Fruit fly (Drosophila melanogaster) whole organism, embryonic: ENCODE data around the gene FBXO11.
A peak's percentile ranks its signal among the peaks of the same experiment; 100 is the strongest.

Experiments
- Atf-2 ChIP-seq: fragments of 200-800 bp; sonication (Bioruptor generic); optimal IDR thresholded peaks from 2 replicates; lab custom pipeline; 2016; ENCODE audit warnings: missing biosample characterization, missing genetic modification characterization
- Atf6 ChIP-seq: fragments of 200-800 bp; sonication (Bioruptor generic); IDR thresholded peaks from 2 replicates; pipeline ENCODE4 v1.3.6; 2022; ENCODE audit warnings: missing biosample characterization, missing genetic modification characterization
- Awh ChIP-seq: fragments of 200-800 bp; sonication (Bioruptor generic); IDR thresholded peaks from 2 replicates; pipeline ENCODE4, ENCODE4 v1.3.6; 2022; ENCODE audit warnings: missing biosample characterization, missing genetic modification characterization
- CG10147 ChIP-seq: fragments of 200-800 bp; sonication (Bioruptor generic); optimal IDR thresholded peaks from 2 replicates; lab custom pipeline; 2019; ENCODE audit warnings: missing biosample characterization, mild to moderate bottlenecking, missing genetic modification characterization, moderate library complexity
- CG11696 ChIP-seq: fragments of 200-800 bp; sonication (Bioruptor generic); IDR thresholded peaks from 2 replicates; pipeline ENCODE4 v1.3.6; 2022; ENCODE audit warnings: missing biosample characterization, missing genetic modification characterization
- CG13296 ChIP-seq: fragments of 200-800 bp; sonication (Bioruptor generic); optimal IDR thresholded peaks from 3 replicates; lab custom pipeline; 2018; ENCODE audit warnings: missing biosample characterization, mild to moderate bottlenecking, missing genetic modification characterization
- CG14050 ChIP-seq: fragments of 200-800 bp; sonication (Bioruptor generic); IDR thresholded peaks from 3 replicates; pipeline ENCODE4 v1.3.6; 2022; ENCODE audit warnings: missing biosample characterization, missing genetic modification characterization
- CG16779 ChIP-seq: fragments of 200-800 bp; sonication (Bioruptor generic); IDR thresholded peaks from 2 replicates; pipeline ENCODE4 v1.3.6; 2022; ENCODE audit warnings: missing biosample characterization, missing genetic modification characterization
- CG18599 ChIP-seq: fragments of 200-800 bp; sonication (Bioruptor generic); optimal IDR thresholded peaks from 3 replicates; lab custom pipeline; 2017; ENCODE audit warnings: missing biosample characterization, missing genetic modification characterization, mild to moderate bottlenecking, moderate library complexity, missing genetic modification reagents
- CG2678 ChIP-seq: fragments of 200-800 bp; sonication (Bioruptor generic); optimal IDR thresholded peaks from 3 replicates; lab custom pipeline; 2019; ENCODE audit warnings: missing biosample characterization, mild to moderate bottlenecking, missing genetic modification characterization, moderate library complexity
- CG2889 ChIP-seq: fragments of 200-800 bp; sonication (Bioruptor generic); IDR thresholded peaks from 3 replicates; pipeline ENCODE4 v1.3.6; 2022; ENCODE audit warnings: missing biosample characterization, missing genetic modification characterization
- CG30431 ChIP-seq: fragments of 200-800 bp; sonication (Bioruptor generic); optimal IDR thresholded peaks from 2 replicates; lab custom pipeline; 2017; ENCODE audit warnings: missing biosample characterization, missing genetic modification characterization
- CG31365 ChIP-seq: fragments of 200-800 bp; sonication (Bioruptor generic); optimal IDR thresholded peaks from 2 replicates; lab custom pipeline; 2018; ENCODE audit warnings: missing biosample characterization, mild to moderate bottlenecking, missing genetic modification characterization
- CG31441 ChIP-seq: fragments of 200-800 bp; sonication (Bioruptor generic); IDR thresholded peaks from 2 replicates; pipeline ENCODE4 v1.3.6; 2022; ENCODE audit warnings: missing biosample characterization, missing genetic modification characterization
- CG3163 ChIP-seq: fragments of 200-800 bp; sonication (Bioruptor generic); optimal IDR thresholded peaks from 3 replicates; lab custom pipeline; 2016; ENCODE audit warnings: missing biosample characterization, missing genetic modification characterization
- CG4360 ChIP-seq: fragments of 200-800 bp; sonication (Bioruptor generic); IDR thresholded peaks from 2 replicates; pipeline ENCODE4 v1.3.6; 2022; ENCODE audit warnings: missing biosample characterization, missing genetic modification characterization
- CG4820 ChIP-seq: fragments of 200-800 bp; sonication (Bioruptor generic); optimal IDR thresholded peaks from 3 replicates; lab custom pipeline; 2016; ENCODE audit warnings: missing biosample characterization, missing genetic modification characterization
- CG6254 ChIP-seq: fragments of 200-800 bp; sonication (Bioruptor generic); optimal IDR thresholded peaks from 3 replicates; lab custom pipeline; 2017; ENCODE audit warnings: mild to moderate bottlenecking, missing biosample characterization, missing genetic modification reagents, missing genetic modification characterization
- CG6654 ChIP-seq: fragments of 200-800 bp; sonication (Bioruptor generic); optimal IDR thresholded peaks from 2 replicates; lab custom pipeline; 2017; ENCODE audit warnings: missing biosample characterization, mild to moderate bottlenecking, missing genetic modification characterization
- CG7786 ChIP-seq: fragments of 200-800 bp; sonication (Bioruptor generic); optimal IDR thresholded peaks from 2 replicates; lab custom pipeline; 2016; ENCODE audit warnings: missing biosample characterization, missing genetic modification characterization
- CG7839 ChIP-seq: fragments of 200-800 bp; sonication (Bioruptor generic); optimal IDR thresholded peaks from 3 replicates; lab custom pipeline; 2018; ENCODE audit warnings: missing biosample characterization, mild to moderate bottlenecking, missing genetic modification characterization, moderate library complexity
- CG8478 ChIP-seq: fragments of >200 bp; optimal IDR thresholded peaks from 2 replicates; lab custom pipeline; 2018
- CG9437 ChIP-seq: fragments of 200-800 bp; sonication (Bioruptor generic); optimal IDR thresholded peaks from 2 replicates; lab custom pipeline; 2018; ENCODE audit warnings: missing biosample characterization, mild to moderate bottlenecking, missing genetic modification characterization
- CG9727 ChIP-seq: fragments of 200-800 bp; sonication (Bioruptor generic); optimal IDR thresholded peaks from 3 replicates; lab custom pipeline; 2017; ENCODE audit warnings: missing biosample characterization, mild to moderate bottlenecking, missing genetic modification characterization
- CG9817 ChIP-seq: fragments of 200-800 bp; sonication (Bioruptor generic); optimal IDR thresholded peaks from 2 replicates; lab custom pipeline; 2018; ENCODE audit warnings: missing biosample characterization, mild to moderate bottlenecking, missing genetic modification characterization, moderate library complexity
- CkIIα-i1 ChIP-seq: fragments of 200-800 bp; sonication (Bioruptor generic); IDR thresholded peaks from 2 replicates; pipeline ENCODE4 v1.3.6; 2022; ENCODE audit warnings: missing biosample characterization, missing genetic modification characterization
- Deaf1 ChIP-seq: fragments of 200-800 bp; optimal IDR thresholded peaks from 3 replicates; lab custom pipeline; 2019; ENCODE audit warnings: missing biosample characterization, mild to moderate bottlenecking, missing genetic modification characterization, moderate library complexity
- Dp ChIP-seq: fragments of 200-800 bp; sonication (Bioruptor generic); optimal IDR thresholded peaks from 2 replicates; lab custom pipeline; 2018; ENCODE audit warnings: missing biosample characterization, mild to moderate bottlenecking, missing genetic modification characterization, moderate library complexity
- Fer3 ChIP-seq: fragments of 200-800 bp; sonication (Bioruptor generic); optimal IDR thresholded peaks from 2 replicates; lab custom pipeline; 2018; ENCODE audit warnings: missing biosample characterization, mild to moderate bottlenecking, missing genetic modification characterization, moderate library complexity
- HmgZ ChIP-seq: fragments of 200-800 bp; sonication (Bioruptor generic); optimal IDR thresholded peaks from 2 replicates; lab custom pipeline; 2018; ENCODE audit warnings: missing biosample characterization, mild to moderate bottlenecking, missing genetic modification characterization
- Hmr ChIP-seq: fragments of 200-800 bp; sonication (Bioruptor generic); optimal IDR thresholded peaks from 3 replicates; lab custom pipeline; 2017; ENCODE audit warnings: mild to moderate bottlenecking, missing biosample characterization, missing genetic modification reagents, missing genetic modification characterization
- Med ChIP-seq: fragments of 200-800 bp; sonication (Bioruptor generic); peaks from one replicate; lab custom pipeline; 2016; ENCODE audit warnings: missing biosample characterization, missing genetic modification characterization, mild to moderate bottlenecking, inconsistent platforms, moderate library complexity
- Neu2 ChIP-seq: fragments of 200-800 bp; sonication (Bioruptor generic); optimal IDR thresholded peaks from 3 replicates; lab custom pipeline; 2016; ENCODE audit warnings: missing biosample characterization, missing genetic modification characterization, borderline replicate concordance
- PHDP ChIP-seq: fragments of 200-800 bp; sonication (Bioruptor generic); optimal IDR thresholded peaks from 3 replicates; lab custom pipeline; 2018; ENCODE audit warnings: missing biosample characterization, mild to moderate bottlenecking, missing genetic modification characterization, moderate library complexity
- Poxn ChIP-seq: fragments of 200-800 bp; sonication (Bioruptor generic); IDR thresholded peaks from 2 replicates; pipeline ENCODE4 v1.3.6; 2022; ENCODE audit warnings: missing biosample characterization, missing genetic modification characterization
- Rfx ChIP-seq: fragments of 200-800 bp; sonication (Bioruptor generic); IDR thresholded peaks from 2 replicates; pipeline ENCODE4 v1.3.6; 2022; ENCODE audit warnings: missing biosample characterization, missing genetic modification characterization
- Usf ChIP-seq: fragments of 200-800 bp; sonication (Bioruptor generic); optimal IDR thresholded peaks from 2 replicates; lab custom pipeline; 2017; ENCODE audit warnings: missing genotype, missing biosample characterization, missing genetic modification characterization
- Vsx1 ChIP-seq: fragments of 200-800 bp; sonication (Bioruptor generic); optimal IDR thresholded peaks from 2 replicates; lab custom pipeline; 2017; ENCODE audit warnings: missing biosample characterization, mild to moderate bottlenecking, missing genetic modification characterization, missing genetic modification reagents
- eve ChIP-seq, 2 experiments: fragments of >200 bp; optimal IDR thresholded peaks; 2 replicates each; lab custom pipeline; 2017; ENCODE audit warnings: missing biosample characterization in 2 of 2, missing genetic modification characterization in 2 of 2
- fru ChIP-seq: fragments of >200 bp; optimal IDR thresholded peaks from 2 replicates; lab custom pipeline; 2017
- gcm2 ChIP-seq: fragments of 200-800 bp; sonication (Bioruptor generic); optimal IDR thresholded peaks from 2 replicates; lab custom pipeline; 2016; ENCODE audit warnings: missing biosample characterization, missing genetic modification characterization
- jumu ChIP-seq: fragments of 200-800 bp; sonication (Bioruptor generic); optimal IDR thresholded peaks from 3 replicates; lab custom pipeline; 2016; ENCODE audit warnings: missing biosample characterization, missing genetic modification characterization
- kay ChIP-seq: fragments of 200-800 bp; sonication (Bioruptor generic); optimal IDR thresholded peaks from 2 replicates; lab custom pipeline; 2016; ENCODE audit warnings: missing biosample characterization, missing genetic modification characterization
- lola ChIP-seq, 3 experiments: fragments of >200 bp in 2 of 3; fragments of 200-800 bp in 1 of 3; sonication (Bioruptor generic) in 1 of 3; optimal IDR thresholded peaks; 2 replicates each; lab custom pipeline; 2017 to 2019; ENCODE audit warnings: missing biosample characterization in 3 of 3, missing genetic modification characterization in 3 of 3, mild to moderate bottlenecking in 1 of 3, moderate library complexity in 1 of 3
- mirr ChIP-seq: fragments of 200-800 bp; sonication (Bioruptor generic); optimal IDR thresholded peaks from 3 replicates; lab custom pipeline; 2018; ENCODE audit warnings: missing biosample characterization, mild to moderate bottlenecking, missing genetic modification characterization
- org-1 ChIP-seq: fragments of 200-800 bp; sonication (Bioruptor generic); optimal IDR thresholded peaks from 2 replicates; lab custom pipeline; 2017; ENCODE audit warnings: missing biosample characterization, missing genetic modification characterization
- p53 ChIP-seq: fragments of 200-800 bp; sonication (Bioruptor generic); optimal IDR thresholded peaks from 2 replicates; lab custom pipeline; 2016; ENCODE audit warnings: missing biosample characterization, missing genetic modification characterization
- slp2 ChIP-seq: fragments of 200-800 bp; sonication (Bioruptor generic); optimal IDR thresholded peaks from 2 replicates; lab custom pipeline; 2016; ENCODE audit warnings: missing biosample characterization, missing genetic modification characterization
- ssp ChIP-seq: fragments of 200-800 bp; sonication (Bioruptor generic); IDR thresholded peaks from 2 replicates; pipeline ENCODE4 v1.3.6; 2022; ENCODE audit warnings: missing biosample characterization, missing genetic modification characterization
- sug ChIP-seq: fragments of 200-800 bp; optimal IDR thresholded peaks from 2 replicates; lab custom pipeline; 2019; ENCODE audit warnings: missing biosample characterization, mild to moderate bottlenecking, missing genetic modification characterization, moderate library complexity
- trem ChIP-seq: fragments of 200-800 bp; optimal IDR thresholded peaks from 3 replicates; lab custom pipeline; 2019; ENCODE audit warnings: missing biosample characterization, mild to moderate bottlenecking, missing genetic modification characterization, moderate library complexity
- trh ChIP-seq: fragments of 200-800 bp; sonication (Bioruptor generic); optimal IDR thresholded peaks from 2 replicates; lab custom pipeline; 2016; ENCODE audit warnings: missing biosample characterization, missing genetic modification characterization
- zfh2 ChIP-seq: fragments of 200-800 bp; sonication (Bioruptor generic); optimal IDR thresholded peaks from 2 replicates; lab custom pipeline; 2016; ENCODE audit warnings: missing biosample characterization, missing genetic modification characterization

The FBXO11 gene

dm6 chr3R:9774147-9774546 is 35.0 kb downstream of the FBXO11 start, which contains the start of gene Whamy:
Gene Whamy, minus strand, starts transcription at chr3R:9774419.
- peak; percentile 75 for TF ChIP-seq sug (tag; lab: Kevin White, UChicago)
- TF ChIP-seq Deaf1 (tag; lab: Kevin White, UChicago): peak; percentile 82
- TF ChIP-seq CG31441 (GFP tag; lab: Robert Waterston, UW): no peak
- TF ChIP-seq jumu: no peak
- TF ChIP-seq CG6654 (GFP tag; lab: Kevin White, UChicago): no peak
- no peak for TF ChIP-seq CG8478 (lab: Kevin White, UChicago)
- no peak for TF ChIP-seq gcm2 (GFP tag; lab: Kevin White, UChicago)
- no peak for TF ChIP-seq CG7786 (GFP tag; lab: Kevin White, UChicago)
- TF ChIP-seq trem (tag; lab: Kevin White, UChicago): no peak
- TF ChIP-seq org-1 (GFP tag; lab: Kevin White, UChicago): no peak
- no peak for TF ChIP-seq CG11696 (GFP tag; lab: Robert Waterston, UW)
- TF ChIP-seq CG16779: no peak
- TF ChIP-seq CG30431 (GFP tag; lab: Kevin White, UChicago): no peak
- no peak for TF ChIP-seq Atf6 (GFP tag; lab: Robert Waterston, UW)
- no peak for TF ChIP-seq Neu2 (GFP tag; lab: Kevin White, UChicago)
- TF ChIP-seq eve (GFP tag; optimal IDR thresholded peaks at IDR 0.05; lab: Kevin White, UChicago): no peak
- TF ChIP-seq kay: peak; percentile 44
- TF ChIP-seq Dp (GFP tag; lab: Kevin White, UChicago): no peak
- peak; percentile 20 for TF ChIP-seq Hmr (GFP tag; lab: Kevin White, UChicago)
- peak; percentile 36 for TF ChIP-seq CG18599 (GFP tag; lab: Kevin White, UChicago)
- no peak for TF ChIP-seq CG9817
- TF ChIP-seq Awh: no peak
- TF ChIP-seq CG10147: no peak
- peak; percentile 70 for TF ChIP-seq Med
- TF ChIP-seq slp2 (GFP tag; lab: Kevin White, UChicago): no peak
- TF ChIP-seq Rfx (GFP tag; lab: Robert Waterston, UW): no peak
- TF ChIP-seq CG14050 (GFP tag; lab: Robert Waterston, UW): no peak
- no peak for TF ChIP-seq CG6254 (GFP tag; lab: Kevin White, UChicago)
- no peak for TF ChIP-seq CG4360
- no peak for TF ChIP-seq trh (GFP tag; lab: Kevin White, UChicago)
- TF ChIP-seq Vsx1: peak; percentile 25
- TF ChIP-seq CG9727 (GFP tag; lab: Kevin White, UChicago): no peak
- TF ChIP-seq lola (GFP tag; optimal IDR thresholded peaks at IDR 0.05; lab: Kevin White, UChicago): no peak
- TF ChIP-seq mirr (GFP tag; lab: Kevin White, UChicago): peak; percentile 77
- TF ChIP-seq CG9437 (GFP tag; lab: Kevin White, UChicago): no peak
- TF ChIP-seq p53 (GFP tag; lab: Kevin White, UChicago): no peak
- no peak for TF ChIP-seq zfh2 (GFP tag; lab: Kevin White, UChicago)
- TF ChIP-seq CG7839: no peak
- TF ChIP-seq CG2678: no peak
- peak; percentile 5 for TF ChIP-seq CG13296 (GFP tag; lab: Kevin White, UChicago)
- no peak for TF ChIP-seq fru
- no peak for TF ChIP-seq Usf (GFP tag; lab: Kevin White, UChicago)
- no peak for TF ChIP-seq CG4820
- TF ChIP-seq Atf-2 (GFP tag; lab: Kevin White, UChicago): no peak
- no peak for TF ChIP-seq CG31365
- TF ChIP-seq Poxn: no peak
- peak; percentile 21 for TF ChIP-seq HmgZ (tag; lab: Kevin White, UChicago)
- no peak for TF ChIP-seq Fer3 (tag; lab: Kevin White, UChicago)
- no peak for TF ChIP-seq ssp (GFP tag; lab: Robert Waterston, UW)
- TF ChIP-seq CkIIα-i1 (GFP tag; lab: Robert Waterston, UW): no peak
- TF ChIP-seq CG3163: no peak
- TF ChIP-seq CG2889 (GFP tag; lab: Robert Waterston, UW): no peak
- TF ChIP-seq PHDP: no peak
